Fruit fly (Drosophila melanogaster): ENCODE data around the gene CG10038.
A peak's percentile ranks its signal among the peaks of the same experiment; 100 is the strongest.

CG10038 gene

DNA sequence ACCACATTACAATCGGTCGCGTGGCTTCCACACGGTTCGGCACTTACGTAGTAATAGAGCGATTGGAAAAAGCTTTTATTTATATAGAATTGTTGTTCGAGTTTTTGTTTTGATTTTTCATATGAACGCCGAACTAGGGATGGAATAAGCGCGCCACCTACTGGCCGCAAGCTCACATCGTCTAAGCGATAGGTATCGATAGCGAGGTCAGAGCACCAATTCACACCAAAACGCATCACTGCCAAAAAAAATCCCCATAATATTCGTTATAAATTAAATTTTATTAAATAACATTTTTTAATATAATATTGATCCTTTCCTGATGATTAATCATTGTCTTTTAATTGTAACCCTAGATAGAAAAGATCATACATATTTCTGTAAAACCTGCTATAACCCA, at the start of gene CG10038:
CG10038 (minus strand) TSS at position 148 of the 400 bp plus-strand sequence.
- TF ChIP-seq CTCF (optimal IDR thresholded peaks at IDR 0.05) (peak; percentile 57 to 85), CG8478 (optimal IDR thresholded peaks at IDR 0.05) (no peak)

DNA sequence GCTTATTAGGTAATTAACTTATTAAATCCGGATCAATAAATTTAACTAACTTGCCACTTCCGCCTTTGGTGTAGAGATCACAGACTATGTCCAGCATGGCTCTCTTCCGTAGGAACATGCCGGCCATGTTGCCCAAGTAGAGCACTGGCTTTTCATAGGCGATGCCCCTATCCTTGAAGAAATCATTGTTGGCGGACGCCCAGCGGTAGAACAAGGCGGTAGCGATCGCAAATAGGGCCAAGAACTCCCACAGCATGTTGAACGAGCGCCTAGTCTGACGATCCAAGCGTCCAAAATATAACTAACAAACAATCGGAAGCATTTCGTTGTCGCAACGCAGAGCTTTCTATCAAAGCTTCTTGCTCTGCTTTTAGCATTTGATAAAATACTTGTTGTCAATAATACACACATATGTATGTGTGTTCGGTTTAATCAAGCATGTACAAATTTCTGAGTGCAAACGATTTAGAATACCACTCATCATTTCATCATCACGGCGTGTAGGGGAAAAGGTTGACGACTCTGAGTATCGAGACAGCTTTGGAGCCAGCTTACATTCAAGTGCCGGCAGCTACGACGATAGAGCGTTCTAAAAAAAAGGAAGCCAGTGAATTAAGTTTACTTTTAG, 48.3 kb upstream of the CG10038 start, which contains the start of gene Cyp9f3:
Cyp9f3 (minus strand) TSS at position 310 of the 628 bp plus-strand sequence.
- TF ChIP-seq CTCF (optimal IDR thresholded peaks at IDR 0.05) (no peak), CG8478 (optimal IDR thresholded peaks at IDR 0.05) (no peak)

DNA sequence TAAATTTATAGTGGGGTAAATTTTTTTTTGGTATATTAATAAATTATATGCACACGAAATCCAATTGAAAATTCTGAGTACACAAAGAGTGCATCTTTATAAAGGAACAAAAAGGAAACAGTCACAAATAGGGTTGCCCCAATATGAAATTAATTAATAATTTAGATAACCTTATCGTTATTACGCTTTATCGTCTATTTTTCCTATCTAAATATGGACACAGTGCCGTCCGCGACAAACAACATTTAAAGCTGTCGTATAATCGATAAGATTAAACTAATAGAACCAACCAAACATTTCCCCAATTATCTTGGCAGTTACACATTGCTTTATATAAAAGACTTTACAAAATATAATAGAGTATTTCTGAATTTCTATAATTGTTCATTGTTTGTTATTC, 47.6 kb upstream of the CG10038 start:
- no peak for TF ChIP-seq CG8478 (optimal IDR thresholded peaks at IDR 0.05)
- no peak for TF ChIP-seq CTCF (optimal IDR thresholded peaks at IDR 0.05)

DNA sequence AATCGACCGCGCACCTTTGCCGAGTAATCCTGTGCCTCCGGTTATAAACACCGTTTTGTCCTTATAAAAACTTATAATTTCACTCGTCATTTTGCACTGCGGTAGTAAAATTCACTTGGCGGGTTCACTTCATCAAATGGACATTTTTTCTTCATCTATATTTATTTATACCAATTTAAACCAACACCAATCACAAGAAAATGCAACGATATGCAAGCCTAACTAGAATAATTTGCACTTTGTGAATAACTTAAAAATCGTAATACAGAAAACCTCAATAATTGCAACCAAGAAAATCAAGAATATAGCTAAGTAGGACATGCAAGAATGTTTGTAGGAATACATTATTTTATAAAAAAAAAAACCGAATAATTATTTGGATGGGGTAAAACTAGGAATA, 45.4 kb upstream of the CG10038 start, which contains the start of the genes CG10096 and CG10097:
CG10096 (minus strand) TSS at position 101 of the 400 bp plus-strand sequence.
CG10097 (minus strand) TSS at position 101 of the 400 bp plus-strand sequence.
- no peak for TF ChIP-seq CTCF (optimal IDR thresholded peaks at IDR 0.05)
- no peak for TF ChIP-seq CG8478 (optimal IDR thresholded peaks at IDR 0.05)

DNA sequence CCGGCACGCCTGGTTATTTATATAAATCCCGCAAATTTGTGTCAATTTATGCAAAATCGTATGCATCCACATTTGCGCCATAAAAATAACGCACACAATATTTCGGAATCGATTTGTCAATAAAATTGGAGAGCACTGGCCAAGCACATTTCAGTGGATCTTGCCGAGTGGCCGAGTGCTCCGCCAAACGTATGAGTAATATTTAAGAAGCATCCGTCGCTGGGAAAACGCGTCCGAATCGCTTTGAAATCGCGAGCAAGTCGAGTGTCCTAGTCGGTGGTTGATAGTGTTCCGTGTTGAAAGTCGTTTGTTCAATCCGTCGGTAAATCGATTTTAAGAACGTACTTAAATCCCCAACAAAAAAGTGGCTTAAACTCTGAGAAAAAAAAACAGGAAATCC, 36.5 kb upstream of the CG10038 start, which contains the start of gene CG33098:
CG33098 (plus strand) TSS at position 224 of the 400 bp plus-strand sequence.
- TF ChIP-seq CTCF (optimal IDR thresholded peaks at IDR 0.05) (no peak), CG8478 (optimal IDR thresholded peaks at IDR 0.05) (no peak)

DNA sequence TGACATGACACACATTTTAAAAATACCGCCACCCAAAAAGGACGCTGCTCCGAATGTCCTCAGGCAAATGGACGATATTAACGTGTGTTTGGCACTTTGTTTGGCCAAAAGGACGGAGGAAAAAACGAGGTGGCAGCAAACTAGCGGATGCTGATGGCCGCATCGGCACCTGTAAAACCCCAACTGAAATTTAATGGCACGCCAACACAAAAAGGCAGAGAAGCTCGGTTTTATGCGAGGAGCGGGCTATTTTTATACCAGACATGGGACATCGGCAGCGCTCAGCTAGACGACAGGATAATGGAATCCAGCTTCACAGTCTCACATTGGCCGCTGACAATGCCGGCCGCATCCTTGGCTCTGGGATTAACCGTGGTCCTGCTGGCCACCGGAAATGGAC, 35.5 kb upstream of the CG10038 start, which contains the start of gene Sol1:
Sol1 (plus strand) TSS at position 301 of the 400 bp plus-strand sequence.
- TF ChIP-seq CG8478 (optimal IDR thresholded peaks at IDR 0.05) (no peak), CTCF (optimal IDR thresholded peaks at IDR 0.05) (no peak)

DNA sequence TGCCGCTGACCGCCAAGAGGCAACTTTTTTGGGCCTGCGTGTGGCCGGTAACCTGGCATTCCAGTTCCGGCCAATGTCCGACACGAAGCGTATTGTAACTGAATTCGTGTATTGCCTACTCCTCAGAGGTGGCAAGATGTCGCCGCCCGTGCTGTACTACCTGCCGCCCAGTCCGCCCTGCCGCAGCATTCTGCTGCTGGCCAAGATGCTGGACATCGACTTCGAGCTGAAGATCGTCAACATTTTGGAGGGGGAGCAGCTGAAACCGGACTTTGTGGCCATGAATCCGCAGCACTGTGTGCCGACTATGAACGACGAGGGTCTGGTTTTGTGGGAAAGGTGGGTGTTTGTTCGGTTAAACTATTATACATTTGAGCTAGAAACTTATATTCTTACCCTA, 33.8 kb upstream of the CG10038 start:
- TF ChIP-seq CTCF (optimal IDR thresholded peaks at IDR 0.05): no peak
- TF ChIP-seq CG8478 (optimal IDR thresholded peaks at IDR 0.05): no peak

DNA sequence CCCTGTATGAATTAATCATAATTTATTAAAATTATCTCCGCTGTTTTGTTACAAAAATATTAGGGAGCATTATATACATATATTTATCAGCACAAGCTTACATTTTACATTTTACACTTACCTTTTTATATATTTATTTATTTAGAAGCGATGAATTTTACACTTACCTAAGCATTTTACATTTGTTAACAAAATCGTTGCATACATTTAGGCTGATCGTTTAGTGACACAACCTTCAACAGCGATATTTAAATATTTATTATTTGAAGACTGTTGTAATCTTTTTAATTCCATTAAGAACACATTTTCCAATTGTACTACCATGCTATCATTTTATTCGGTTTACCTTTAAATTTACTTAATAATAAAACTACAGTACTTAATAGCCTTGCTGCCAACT, 33.3 kb upstream of the CG10038 start:
- no peak for TF ChIP-seq CG8478 (optimal IDR thresholded peaks at IDR 0.05)
- TF ChIP-seq CTCF (optimal IDR thresholded peaks at IDR 0.05): peak in 1 of 2 experiments; percentile 29

DNA sequence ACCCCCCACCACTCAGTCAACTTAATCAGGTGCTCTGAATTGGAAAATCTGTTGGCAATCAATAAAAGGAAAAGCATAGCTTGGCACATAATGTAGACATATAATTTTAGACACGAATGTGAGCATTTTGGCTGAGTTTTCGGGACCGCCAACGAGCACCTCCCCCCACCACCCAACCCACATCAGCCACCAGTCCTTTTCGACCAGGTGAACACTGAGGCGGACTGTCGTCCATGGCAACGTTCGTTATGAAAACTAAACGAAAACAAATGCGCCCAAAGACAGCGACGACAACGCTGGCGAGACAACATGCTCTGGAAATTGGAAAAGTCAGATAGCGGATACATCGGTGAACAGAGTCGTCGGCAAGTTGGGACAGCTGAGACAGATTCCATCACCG, 32.6 kb upstream of the CG10038 start, which contains the start of gene GstD11:
GstD11 (plus strand) TSS at position 301 of the 400 bp plus-strand sequence.
- no peak for TF ChIP-seq CTCF (optimal IDR thresholded peaks at IDR 0.05)
- no peak for TF ChIP-seq CG8478 (optimal IDR thresholded peaks at IDR 0.05)

DNA sequence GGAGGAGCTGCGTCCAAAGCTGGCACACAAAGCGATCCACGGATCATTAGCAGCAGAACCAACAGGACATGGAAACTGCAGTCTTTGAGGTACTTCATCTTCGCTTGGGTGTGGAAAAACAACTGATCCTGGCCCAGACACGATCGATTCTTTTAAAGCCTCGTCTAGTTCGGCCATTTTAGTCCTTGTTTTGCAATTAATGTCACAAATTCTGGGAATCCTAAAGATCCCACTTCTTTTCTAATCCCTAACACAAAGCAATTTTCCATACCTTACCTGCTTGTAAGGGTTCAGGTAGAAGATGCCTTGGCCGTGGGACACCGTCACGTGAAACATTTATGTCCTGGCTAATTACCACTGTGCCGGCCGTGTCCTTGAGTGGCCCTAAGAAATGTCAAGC, 32.1 kb upstream of the CG10038 start, which contains the start of gene CG10035:
CG10035 (minus strand) TSS at position 129 of the 400 bp plus-strand sequence.
- TF ChIP-seq CTCF (optimal IDR thresholded peaks at IDR 0.05): no peak

DNA sequence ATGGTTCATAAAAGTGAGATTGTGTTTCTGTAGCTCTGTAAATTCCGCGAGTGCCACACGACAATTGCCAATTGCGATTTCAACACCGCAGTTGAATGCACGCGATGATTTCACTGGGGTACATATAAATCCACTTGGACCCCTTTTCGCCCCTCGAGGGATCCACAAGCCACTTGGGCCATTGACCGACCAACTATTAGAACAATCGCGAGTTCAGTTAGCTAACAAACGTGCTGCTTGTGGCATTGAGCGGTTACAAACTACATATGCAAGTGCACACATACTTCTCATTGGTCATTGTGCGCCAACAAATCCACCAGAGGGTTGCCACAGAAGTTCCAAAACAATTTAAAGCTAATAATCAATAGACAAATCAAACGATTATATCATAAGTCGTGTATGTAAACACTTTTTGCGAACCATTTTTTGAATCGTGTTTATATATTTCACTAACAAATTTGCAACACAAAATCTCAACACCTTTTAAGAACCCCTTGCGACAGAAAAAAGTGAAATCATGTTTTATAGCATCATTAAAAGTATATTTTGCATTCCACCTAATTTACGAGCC, 30.8 kb upstream of the CG10038 start:
- TF ChIP-seq CG8478 (optimal IDR thresholded peaks at IDR 0.05): no peak
- TF ChIP-seq CTCF (optimal IDR thresholded peaks at IDR 0.05): no peak

DNA sequence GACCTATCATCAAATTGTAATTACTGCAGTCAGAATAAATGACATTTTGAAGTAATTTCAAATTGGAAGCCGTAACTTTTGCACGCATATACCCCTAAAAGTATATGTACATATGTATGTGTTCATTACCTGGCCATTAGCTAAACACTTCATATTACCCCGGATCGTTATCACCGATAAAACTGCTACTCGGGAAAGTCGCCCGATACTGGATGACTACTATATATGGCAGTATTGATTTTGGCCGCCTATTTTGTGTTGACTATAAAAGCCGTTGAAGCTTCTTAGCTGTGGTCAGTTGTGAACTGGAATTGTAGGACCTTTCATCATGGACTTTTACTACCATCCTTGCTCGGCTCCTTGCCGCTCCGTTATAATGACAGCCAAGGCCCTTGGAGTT, 29.3 kb upstream of the CG10038 start, which contains the start of gene GstD8:
GstD8 (plus strand) TSS at position 301 of the 400 bp plus-strand sequence.
- TF ChIP-seq CTCF (optimal IDR thresholded peaks at IDR 0.05) (no peak), CG8478 (optimal IDR thresholded peaks at IDR 0.05) (no peak)

DNA sequence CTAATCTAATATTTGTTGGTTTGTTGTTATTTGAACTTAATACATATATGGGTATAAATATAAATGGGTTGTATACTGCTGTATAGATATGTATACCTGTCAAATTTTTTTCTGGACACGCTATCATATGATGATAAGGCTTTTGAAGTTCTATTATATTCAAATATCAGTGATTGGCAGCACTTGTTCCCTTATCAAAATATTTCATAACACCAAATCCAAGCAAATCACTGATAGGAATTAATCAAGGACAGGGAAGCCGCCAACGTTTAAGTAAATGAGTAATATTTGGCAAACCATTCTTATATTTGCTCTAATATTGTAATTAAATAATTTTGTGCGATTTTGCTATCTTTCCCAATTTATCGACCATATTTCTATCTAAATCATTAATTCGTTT, 28.8 kb upstream of the CG10038 start:
- TF ChIP-seq CTCF (optimal IDR thresholded peaks at IDR 0.05): no peak
- no peak for TF ChIP-seq CG8478 (optimal IDR thresholded peaks at IDR 0.05)

DNA sequence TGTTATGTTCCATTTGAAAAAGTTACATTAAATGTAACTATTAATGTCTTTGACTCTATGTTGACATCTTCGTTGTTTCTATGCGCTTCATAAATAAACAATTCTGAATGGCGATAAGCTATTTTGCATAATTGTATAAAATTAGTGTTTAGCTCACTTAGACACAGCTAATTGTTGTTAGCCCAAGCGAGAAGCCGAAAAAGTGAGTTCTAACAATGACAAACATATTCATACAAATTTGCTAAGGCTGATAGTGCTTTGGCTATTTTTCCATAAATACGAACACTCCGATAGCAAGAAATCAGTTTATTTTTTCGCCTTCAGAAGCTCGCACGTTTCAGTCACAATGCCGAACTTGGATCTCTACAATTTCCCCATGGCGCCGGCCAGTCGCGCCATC, 27.8 kb upstream of the CG10038 start, which contains the start of gene GstD7:
GstD7 (plus strand) TSS at position 301 of the 400 bp plus-strand sequence.
- TF ChIP-seq CG8478 (optimal IDR thresholded peaks at IDR 0.05) (no peak), CTCF (optimal IDR thresholded peaks at IDR 0.05) (no peak)

DNA sequence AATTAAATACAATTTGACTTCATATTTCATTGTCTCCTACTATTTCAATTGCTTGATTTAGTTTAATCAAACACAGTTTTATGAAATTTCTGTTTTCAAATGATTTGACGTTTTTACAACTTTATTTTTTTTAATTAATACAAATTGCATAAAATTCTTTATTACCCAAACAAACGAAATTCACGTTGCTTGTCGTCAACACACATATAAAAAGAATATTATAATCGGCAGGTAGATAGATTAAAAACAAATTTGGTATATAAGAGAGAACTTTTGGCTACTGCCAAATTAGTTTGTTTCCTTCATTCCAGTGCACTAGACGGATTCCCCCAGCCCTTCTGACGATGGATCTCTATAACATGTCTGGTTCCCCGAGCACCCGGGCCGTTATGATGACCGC, 26.4 kb upstream of the CG10038 start, which contains the start of gene GstD6:
GstD6 (plus strand) TSS at position 301 of the 400 bp plus-strand sequence.
- no peak for TF ChIP-seq CTCF (optimal IDR thresholded peaks at IDR 0.05)
- TF ChIP-seq CG8478 (optimal IDR thresholded peaks at IDR 0.05): no peak

All from S2 (cell line).